Worm (Caenorhabditis elegans): ENCODE data around the gene Y49F6C.7.

Y49F6C.7 gene

ce11 chrII:3337039-3337438 is 31.0 kb downstream of the Y49F6C.7 start, which contains the start of gene F14D2.19:
Gene F14D2.19, minus strand, starts transcription at chrII:3337139.
- TF ChIP-seq nhr-102 (tag; optimal IDR thresholded peaks at IDR 0.05) (no peak), ceh-44 (GFP tag; IDR thresholded peaks at IDR 0.05) (no peak), daf-8 (GFP tag; IDR thresholded peaks at IDR 0.05) (no peak), snpc-4 (tag; optimal IDR thresholded peaks at IDR 0.05) (no peak), lsy-2 (tag; optimal IDR thresholded peaks at IDR 0.05) (no peak), nhr-76 (tag; optimal IDR thresholded peaks at IDR 0.05) (no peak)

DNA sequence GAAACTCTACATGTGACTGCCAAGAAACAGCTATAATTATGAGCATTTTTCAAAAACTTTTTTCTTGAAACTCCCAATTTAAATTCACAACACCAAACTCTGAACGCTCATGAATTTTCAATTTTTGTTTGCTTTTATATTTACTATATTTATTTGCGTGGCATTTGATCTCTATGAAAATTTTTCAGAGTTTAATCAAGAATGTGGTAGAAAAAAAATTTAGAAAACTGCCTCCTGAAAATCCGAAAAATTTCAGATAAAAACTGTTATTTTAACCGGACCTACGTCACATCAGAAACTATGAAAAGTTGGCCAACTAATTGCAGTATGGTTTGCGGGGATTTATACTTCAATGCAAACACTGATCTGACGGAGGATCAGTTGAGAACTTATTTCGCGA is 36.0 kb downstream of the Y49F6C.7 start, which contains the start of gene irld-27:
irld-27 (plus strand) TSS at position 301 of the 400 bp plus-strand sequence.
- TF ChIP-seq daf-16 (GFP tag; optimal IDR thresholded peaks at IDR 0.05) (no peak), daf-16 (tag; optimal IDR thresholded peaks at IDR 0.05) (no peak), vab-7 (GFP tag; IDR thresholded peaks at IDR 0.05) (no peak), madf-9 (GFP tag; conservative IDR thresholded peaks at IDR 0.05) (no peak), ama-1 (optimal IDR thresholded peaks at IDR 0.05) (no peak), madf-5 (GFP tag; IDR thresholded peaks at IDR 0.05) (no peak), arid-1 (GFP tag; conservative IDR thresholded peaks at IDR 0.05) (no peak), hlh-30 (tag; optimal IDR thresholded peaks at IDR 0.05; ENCODE audit: insufficient read depth) (no peak), ceh-32 (tag; optimal IDR thresholded peaks at IDR 0.05; ENCODE audit: poor library complexity) (no peak), nhr-42 (GFP tag; IDR thresholded peaks at IDR 0.05) (no peak), nhr-10 (tag; optimal IDR thresholded peaks at IDR 0.05) (no peak), nhr-11 (tag; optimal IDR thresholded peaks at IDR 0.05) (no peak), nhr-102 (tag; optimal IDR thresholded peaks at IDR 0.05) (no peak), R02D3.7 (tag; optimal IDR thresholded peaks at IDR 0.05) (no peak), ceh-44 (GFP tag; IDR thresholded peaks at IDR 0.05) (no peak), dmd-9 (GFP tag; IDR thresholded peaks at IDR 0.05) (no peak), ceh-20 (GFP tag; IDR thresholded peaks at IDR 0.05) (no peak), ceh-82 (tag; optimal IDR thresholded peaks at IDR 0.05) (no peak), unc-130 (GFP tag; optimal IDR thresholded peaks at IDR 0.05) (no peak), F26F4.8 (GFP tag; conservative IDR thresholded peaks at IDR 0.05) (no peak), F37D6.2 (tag; optimal IDR thresholded peaks at IDR 0.05) (no peak)

- no peak for TF ChIP-seq mep-1 (tag; optimal IDR thresholded peaks at IDR 0.05)
- TF ChIP-seq zag-1 (tag; optimal IDR thresholded peaks at IDR 0.05), result no peak
- TF ChIP-seq duxl-1 (tag; optimal IDR thresholded peaks at IDR 0.05; ENCODE audit: poor library complexity), result no peak
- no peak for TF ChIP-seq daf-8 (GFP tag; IDR thresholded peaks at IDR 0.05)
- no peak for TF ChIP-seq jun-1 (tag; optimal IDR thresholded peaks at IDR 0.05)
- no peak for TF ChIP-seq egl-43 (GFP tag; IDR thresholded peaks at IDR 0.05)
- TF ChIP-seq egl-27 (tag; optimal IDR thresholded peaks at IDR 0.05), result no peak
- TF ChIP-seq vab-7 (GFP tag; IDR thresholded peaks at IDR 0.05), result no peak
- no peak for TF ChIP-seq lir-3 (tag; optimal IDR thresholded peaks at IDR 0.05)
- TF ChIP-seq nhr-28 (tag; optimal IDR thresholded peaks at IDR 0.05), result no peak
- TF ChIP-seq arid-1 (GFP tag; conservative IDR thresholded peaks at IDR 0.05), result no peak
- no peak for TF ChIP-seq F26F4.8 (GFP tag; conservative IDR thresholded peaks at IDR 0.05)
- no peak for TF ChIP-seq ceh-44 (GFP tag; IDR thresholded peaks at IDR 0.05)
Observed at ce11 chrII:3327104-3327503, 40.9 kb downstream of the Y49F6C.7 start, which contains the start of gene Y46D2A.3. Gene Y46D2A.3, minus strand, starts transcription at chrII:3327204.

- TF ChIP-seq ztf-11 (tag; optimal IDR thresholded peaks at IDR 0.05) (no peak), lin-29 (GFP tag; IDR thresholded peaks at IDR 0.05) (no peak), mdt-29 (GFP tag; IDR thresholded peaks at IDR 0.05) (no peak), daf-16 (GFP tag; optimal IDR thresholded peaks at IDR 0.05) (no peak), daf-16 (tag; optimal IDR thresholded peaks at IDR 0.05) (no peak), snpc-4 (tag; optimal IDR thresholded peaks at IDR 0.05) (no peak)
Observed at ce11 chrII:3323179-3323578, 44.8 kb downstream of the Y49F6C.7 start, which contains the start of gene Y46D2A.2. Gene Y46D2A.2, minus strand, starts transcription at chrII:3323279.
